Worm (Caenorhabditis elegans): ENCODE measurements around the gene cutl-2.
A peak's percentile ranks its signal among the peaks of the same experiment; 100 is the strongest.

cutl-2 gene

ce11 chrII:9706207-9706606 is 18.3 kb downstream of the cutl-2 start, which contains the start of gene Y53C12A.3:
Y53C12A.3 (minus strand) TSS chrII:9706240.
- no peak for TF ChIP-seq dao-5 (tag; optimal IDR thresholded peaks at IDR 0.05)
- peak; percentile 48 for TF ChIP-seq W03F9.2 (tag; optimal IDR thresholded peaks at IDR 0.05)

- TF ChIP-seq him-1 (tag; optimal IDR thresholded peaks at IDR 0.05) (no peak), W03F9.2 (tag; optimal IDR thresholded peaks at IDR 0.05) (no peak), dao-5 (tag; optimal IDR thresholded peaks at IDR 0.05) (no peak)
Measured at ce11 chrII:9704746-9705145, 19.7 kb downstream of the cutl-2 start, which contains the start of gene Y53C12A.10. Y53C12A.10 (minus strand) TSS chrII:9704846.

ce11 chrII:9703601-9704000 is 20.9 kb downstream of the cutl-2 start, which contains the start of gene mop-25.2:
mop-25.2 (minus strand) TSS chrII:9703701.
- TF ChIP-seq dao-5 (tag; optimal IDR thresholded peaks at IDR 0.05) (no peak), W03F9.2 (tag; optimal IDR thresholded peaks at IDR 0.05) (no peak), him-1 (tag; optimal IDR thresholded peaks at IDR 0.05) (no peak)

ce11 chrII:9700363-9700762 is 24.1 kb downstream of the cutl-2 start, which contains the start of the genes Y53C12A.8 and Y53C12A.7:
Y53C12A.8 (minus strand) TSS chrII:9700463.
Y53C12A.7 (plus strand) TSS chrII:9700543.
- no peak for TF ChIP-seq him-1 (tag; optimal IDR thresholded peaks at IDR 0.05)
- TF ChIP-seq W03F9.2 (tag; optimal IDR thresholded peaks at IDR 0.05), result no peak
- TF ChIP-seq dao-5 (tag; optimal IDR thresholded peaks at IDR 0.05), result no peak

- TF ChIP-seq W03F9.2 (tag; optimal IDR thresholded peaks at IDR 0.05) (no peak), him-1 (tag; optimal IDR thresholded peaks at IDR 0.05) (no peak), dao-5 (tag; optimal IDR thresholded peaks at IDR 0.05) (no peak)
Measured at ce11 chrII:9695942-9696341, 28.5 kb downstream of the cutl-2 start.

- TF ChIP-seq dao-5 (tag; optimal IDR thresholded peaks at IDR 0.05) (no peak), him-1 (tag; optimal IDR thresholded peaks at IDR 0.05) (no peak), W03F9.2 (tag; optimal IDR thresholded peaks at IDR 0.05) (no peak)
Measured at ce11 chrII:9691839-9692238, 32.6 kb downstream of the cutl-2 start, which contains the start of gene nlp-11. nlp-11 (minus strand) TSS chrII:9691939.

ce11 chrII:9690067-9690632 is 34.3 kb downstream of the cutl-2 start:
- TF ChIP-seq him-1 (tag; optimal IDR thresholded peaks at IDR 0.05) (no peak), dao-5 (tag; optimal IDR thresholded peaks at IDR 0.05) (no peak), W03F9.2 (tag; optimal IDR thresholded peaks at IDR 0.05) (no peak)

ce11 chrII:9686663-9687193 is 37.7 kb downstream of the cutl-2 start, which contains the start of gene ZK1320.9:
ZK1320.9 (minus strand) TSS chrII:9686713.
- TF ChIP-seq him-1 (tag; optimal IDR thresholded peaks at IDR 0.05) (no peak), dao-5 (tag; optimal IDR thresholded peaks at IDR 0.05) (no peak), W03F9.2 (tag; optimal IDR thresholded peaks at IDR 0.05) (no peak)

ce11 chrII:9684175-9684574 is 40.3 kb downstream of the cutl-2 start:
- TF ChIP-seq W03F9.2 (tag; optimal IDR thresholded peaks at IDR 0.05) (no peak), him-1 (tag; optimal IDR thresholded peaks at IDR 0.05) (no peak), dao-5 (tag; optimal IDR thresholded peaks at IDR 0.05) (no peak)

- TF ChIP-seq him-1 (tag; optimal IDR thresholded peaks at IDR 0.05) (no peak), W03F9.2 (tag; optimal IDR thresholded peaks at IDR 0.05) (no peak), dao-5 (tag; optimal IDR thresholded peaks at IDR 0.05) (no peak)
Measured at ce11 chrII:9682044-9682443, 42.4 kb downstream of the cutl-2 start.

- TF ChIP-seq him-1 (tag; optimal IDR thresholded peaks at IDR 0.05) (no peak), dao-5 (tag; optimal IDR thresholded peaks at IDR 0.05) (no peak), W03F9.2 (tag; optimal IDR thresholded peaks at IDR 0.05) (no peak)
Measured at ce11 chrII:9680493-9680892, 44.0 kb downstream of the cutl-2 start, which contains the start of gene ZK1320.13. ZK1320.13 (plus strand) TSS chrII:9680793.

ce11 chrII:9679842-9680241 is 44.6 kb downstream of the cutl-2 start:
- TF ChIP-seq dao-5 (tag; optimal IDR thresholded peaks at IDR 0.05), result no peak

ce11 chrII:9677470-9677869 is 47.0 kb downstream of the cutl-2 start:
- TF ChIP-seq dao-5 (tag; optimal IDR thresholded peaks at IDR 0.05), result no peak
- TF ChIP-seq W03F9.2 (tag; optimal IDR thresholded peaks at IDR 0.05), result no peak
- TF ChIP-seq him-1 (tag; optimal IDR thresholded peaks at IDR 0.05), result no peak

- no peak for TF ChIP-seq him-1 (tag; optimal IDR thresholded peaks at IDR 0.05)
- TF ChIP-seq W03F9.2 (tag; optimal IDR thresholded peaks at IDR 0.05), result no peak
- TF ChIP-seq dao-5 (tag; optimal IDR thresholded peaks at IDR 0.05), result no peak
Measured at ce11 chrII:9674678-9675077, 49.8 kb downstream of the cutl-2 start, which contains the start of gene arc-1. arc-1 (plus strand) TSS chrII:9674978.

Data from whole organism, L4/young adult.